Fruit fly (Drosophila melanogaster) whole organism, prepupa: Measurements from ENCODE around the gene Uch.
A peak's percentile ranks its signal among the peaks of the same experiment; 100 is the strongest.

Experiments
- Blimp-1 ChIP-seq: fragments of 200-800 bp; sonication (Bioruptor generic); optimal IDR thresholded peaks from 3 replicates; lab custom pipeline; 2017; ENCODE audit warnings: missing biosample characterization, missing genetic modification characterization, mild to moderate bottlenecking, moderate library complexity, missing genetic modification reagents
- CG10631 ChIP-seq: fragments of 200-800 bp; sonication (Bioruptor generic); optimal IDR thresholded peaks from 2 replicates; lab custom pipeline; 2016; ENCODE audit warnings: missing biosample characterization, missing genetic modification characterization
- CG11294 ChIP-seq: fragments of 200-800 bp; sonication (Bioruptor generic); IDR thresholded peaks from 2 replicates; pipeline ENCODE4 v1.3.6; 2022; ENCODE audit warnings: missing biosample characterization, missing genetic modification characterization
- CG11762 ChIP-seq: fragments of 200-800 bp; sonication (Bioruptor generic); optimal IDR thresholded peaks from 3 replicates; lab custom pipeline; 2016; ENCODE audit warnings: missing biosample characterization, missing genetic modification characterization; ENCODE audit not compliant: insufficient read depth
- CG15336 ChIP-seq: fragments of 200-800 bp; sonication (Bioruptor generic); IDR thresholded peaks from 2 replicates; pipeline ENCODE4 v1.3.6; 2022; ENCODE audit warnings: missing biosample characterization, missing genetic modification characterization
- CG3032 ChIP-seq: fragments of 200-800 bp; optimal IDR thresholded peaks from 2 replicates; lab custom pipeline; 2019; ENCODE audit warnings: missing biosample characterization, mild to moderate bottlenecking, missing genetic modification characterization, moderate library complexity
- CG32006 ChIP-seq: fragments of 200-800 bp; sonication (Bioruptor generic); optimal IDR thresholded peaks from 3 replicates; lab custom pipeline; 2017; ENCODE audit warnings: missing biosample characterization, mild to moderate bottlenecking, missing genetic modification characterization
- CG6163 ChIP-seq: fragments of 200-800 bp; sonication (Bioruptor generic); IDR thresholded peaks from 3 replicates; pipeline ENCODE4 v1.3.6; 2022; ENCODE audit warnings: missing biosample characterization, missing genetic modification characterization
- CG6792 ChIP-seq: fragments of 200-800 bp; sonication (Bioruptor generic); optimal IDR thresholded peaks from 3 replicates; lab custom pipeline; 2016; ENCODE audit warnings: missing biosample characterization, missing genetic modification characterization
- CG6808 ChIP-seq: fragments of 200-800 bp; sonication (Bioruptor generic); optimal IDR thresholded peaks from 3 replicates; lab custom pipeline; 2017; ENCODE audit warnings: missing biosample characterization, missing genetic modification characterization, mild to moderate bottlenecking, moderate library complexity, missing genetic modification reagents
- CG6854 ChIP-seq: fragments of 200-800 bp; sonication (Bioruptor generic); optimal IDR thresholded peaks from 2 replicates; lab custom pipeline; 2017; ENCODE audit warnings: missing biosample characterization, mild to moderate bottlenecking, missing genetic modification characterization
- CG7368 ChIP-seq: fragments of 200-800 bp; sonication (Bioruptor generic); optimal IDR thresholded peaks from 3 replicates; lab custom pipeline; 2016; ENCODE audit warnings: missing biosample characterization, missing genetic modification characterization
- CG8119 ChIP-seq: fragments of 200-800 bp; sonication (Bioruptor generic); IDR thresholded peaks from 3 replicates; pipeline ENCODE4 v1.3.6; 2022; ENCODE audit warnings: missing biosample characterization, missing genetic modification characterization
- CG8319 ChIP-seq: fragments of 200-800 bp; sonication (Bioruptor generic); optimal IDR thresholded peaks from 3 replicates; lab custom pipeline; 2016; ENCODE audit warnings: missing biosample characterization, missing genetic modification characterization
- CG8632 ChIP-seq: fragments of 200-800 bp; sonication (Bioruptor generic); optimal IDR thresholded peaks from 3 replicates; lab custom pipeline; 2016; ENCODE audit warnings: missing biosample characterization, missing genetic modification characterization
- Eip75B ChIP-seq: fragments of 200-800 bp; sonication (Bioruptor generic); optimal IDR thresholded peaks from 3 replicates; lab custom pipeline; 2016; ENCODE audit warnings: missing biosample characterization, missing genetic modification characterization
- Eip78C ChIP-seq: fragments of 200-800 bp; sonication (Bioruptor generic); peaks from one replicate; lab custom pipeline; 2016; ENCODE audit warnings: missing biosample characterization, missing genetic modification characterization
- Eip93F ChIP-seq: fragments of 200-800 bp; sonication (Bioruptor generic); optimal IDR thresholded peaks from 2 replicates; lab custom pipeline; 2016; ENCODE audit warnings: missing biosample characterization, mild to moderate bottlenecking, missing genetic modification characterization
- Ets96B ChIP-seq: fragments of 200-800 bp; optimal IDR thresholded peaks from 2 replicates; lab custom pipeline; 2019; ENCODE audit warnings: missing biosample characterization, mild to moderate bottlenecking, missing genetic modification characterization, moderate library complexity
- Gug ChIP-seq: fragments of 200-800 bp; sonication (Bioruptor generic); IDR thresholded peaks from 2 replicates; pipeline ENCODE4 v1.3.6; 2022; ENCODE audit warnings: missing biosample characterization, missing genetic modification characterization
- Hr38 ChIP-seq: sonication (Bioruptor generic); optimal IDR thresholded peaks from 2 replicates; lab custom pipeline; 2016; ENCODE audit warnings: missing biosample characterization, missing genetic modification characterization
- Hr39 ChIP-seq: fragments of 200-800 bp; sonication (Bioruptor generic); optimal IDR thresholded peaks from 2 replicates; lab custom pipeline; 2016; ENCODE audit warnings: missing biosample characterization, missing genetic modification characterization
- Hr4 ChIP-seq: fragments of 200-800 bp; sonication (Bioruptor generic); optimal IDR thresholded peaks from 3 replicates; lab custom pipeline; 2016; ENCODE audit warnings: missing biosample characterization, missing genetic modification characterization
- Lpt ChIP-seq: fragments of 200-800 bp; sonication (Bioruptor generic); optimal IDR thresholded peaks from 3 replicates; lab custom pipeline; 2016; ENCODE audit warnings: missing biosample characterization, missing genetic modification characterization
- OdsH ChIP-seq: fragments of 200-800 bp; sonication (Bioruptor generic); optimal IDR thresholded peaks from 3 replicates; lab custom pipeline; 2016; ENCODE audit warnings: missing biosample characterization, missing genetic modification characterization
- Sox14 ChIP-seq: fragments of 200-800 bp; sonication (Bioruptor generic); optimal IDR thresholded peaks from 3 replicates; lab custom pipeline; 2016; ENCODE audit warnings: missing biosample characterization, missing genetic modification characterization
- Sox15 ChIP-seq: fragments of 200-800 bp; sonication (Bioruptor generic); optimal IDR thresholded peaks from 3 replicates; lab custom pipeline; 2016; ENCODE audit warnings: missing biosample characterization, missing genetic modification characterization
- achi ChIP-seq: fragments of 200-800 bp; sonication (Bioruptor generic); optimal IDR thresholded peaks from 3 replicates; lab custom pipeline; 2016; ENCODE audit warnings: missing biosample characterization, missing genetic modification characterization
- acj6 ChIP-seq: fragments of 200-800 bp; sonication (Bioruptor generic); optimal IDR thresholded peaks from 3 replicates; lab custom pipeline; 2016; ENCODE audit warnings: missing biosample characterization, missing genetic modification characterization
- cyc ChIP-seq: fragments of 200-800 bp; sonication (Bioruptor generic); optimal IDR thresholded peaks from 3 replicates; lab custom pipeline; 2016; ENCODE audit warnings: missing biosample characterization, missing genetic modification characterization
- dsx ChIP-seq: fragments of 200-800 bp; optimal IDR thresholded peaks from 3 replicates; lab custom pipeline; 2019; ENCODE audit warnings: missing biosample characterization, mild to moderate bottlenecking, missing genetic modification characterization, moderate library complexity; ENCODE audit not compliant: poor library complexity, severe bottlenecking
- eg ChIP-seq: fragments of 200-800 bp; sonication (Bioruptor generic); IDR thresholded peaks from 3 replicates; pipeline ENCODE4 v1.3.6; 2022; ENCODE audit warnings: missing biosample characterization, missing genetic modification characterization
- fd59A ChIP-seq: fragments of 200-800 bp; sonication (Bioruptor generic); optimal IDR thresholded peaks from 2 replicates; lab custom pipeline; 2017; ENCODE audit warnings: missing biosample characterization, mild to moderate bottlenecking, missing genetic modification characterization, missing genetic modification reagents
- fd85E ChIP-seq: fragments of 200-800 bp; sonication (Bioruptor generic); optimal IDR thresholded peaks from 3 replicates; lab custom pipeline; 2016; ENCODE audit warnings: missing biosample characterization, missing genetic modification characterization
- fkh ChIP-seq: fragments of 200-800 bp; sonication (Bioruptor generic); optimal IDR thresholded peaks from 3 replicates; lab custom pipeline; 2017; ENCODE audit warnings: missing biosample characterization, mild to moderate bottlenecking, missing genetic modification characterization, moderate library complexity
- pdm3 ChIP-seq: fragments of 200-800 bp; sonication (Bioruptor generic); optimal IDR thresholded peaks from 3 replicates; lab custom pipeline; 2016; ENCODE audit warnings: missing biosample characterization, missing genetic modification characterization
- ss ChIP-seq, 2 experiments: fragments of 200-800 bp; sonication (Bioruptor generic); optimal IDR thresholded peaks; 2 replicates in 1 of 2; 3 replicates in 1 of 2; lab custom pipeline; 2017 to 2018; ENCODE audit warnings: mild to moderate bottlenecking in 2 of 2, missing biosample characterization in 2 of 2, missing genetic modification characterization in 2 of 2, moderate library complexity in 1 of 2
- svp ChIP-seq: fragments of 200-800 bp; sonication (Bioruptor generic); peaks from one replicate; lab custom pipeline; 2016; ENCODE audit warnings: missing biosample characterization, missing genetic modification characterization
- topi ChIP-seq: fragments of 200-800 bp; sonication (Bioruptor generic); optimal IDR thresholded peaks from 3 replicates; lab custom pipeline; 2016; ENCODE audit warnings: missing biosample characterization, missing genetic modification characterization
- vri ChIP-seq: fragments of 200-800 bp; sonication (Bioruptor generic); optimal IDR thresholded peaks from 3 replicates; lab custom pipeline; 2016; ENCODE audit warnings: missing biosample characterization, mild to moderate bottlenecking, missing genetic modification characterization

The Uch gene

dm6 chr2L:2172460-2173121 lies 41.4 kb downstream of the Uch start:
- TF ChIP-seq pdm3 (GFP tag; lab: Kevin White, UChicago) (no peak), svp (peak; percentile 60), CG6163 (GFP tag; lab: Robert Waterston, UW) (0 out of 3 replicates have a peak, but pooled peaks have one; percentile 38), acj6 (peak; percentile 25), CG32006 (GFP tag; lab: Kevin White, UChicago) (peak; percentile 6), Hr38 (no peak), CG10631 (GFP tag; lab: Kevin White, UChicago) (no peak), CG11294 (GFP tag; lab: Robert Waterston, UW) (no peak), Eip78C (GFP tag; lab: Kevin White, UChicago) (peak; percentile 63)

dm6 chr2L:2171366-2172078 lies 42.5 kb downstream of the Uch start:
- TF ChIP-seq Ets96B (tag; lab: Kevin White, UChicago) (no peak), vri (GFP tag; lab: Kevin White, UChicago) (peak; percentile 58), CG10631 (GFP tag; lab: Kevin White, UChicago) (no peak), CG6792 (GFP tag; lab: Kevin White, UChicago) (no peak), fkh (GFP tag; lab: Kevin White, UChicago) (peak; percentile 68), Sox15 (GFP tag; lab: Kevin White, UChicago) (no peak), cyc (no peak), Eip93F (no peak), fd59A (GFP tag; lab: Kevin White, UChicago) (no peak), Lpt (GFP tag; lab: Kevin White, UChicago) (no peak), pdm3 (GFP tag; lab: Kevin White, UChicago) (no peak), eg (no peak), Eip78C (GFP tag; lab: Kevin White, UChicago) (peak; percentile 28), CG11294 (GFP tag; lab: Robert Waterston, UW) (no peak), Sox14 (no peak), CG11762 (no peak), Eip75B (GFP tag; lab: Kevin White, UChicago) (no peak), fd85E (GFP tag; lab: Kevin White, UChicago) (no peak), CG8632 (GFP tag; lab: Kevin White, UChicago) (no peak), Hr4 (GFP tag; lab: Kevin White, UChicago) (no peak), CG6854 (GFP tag; lab: Kevin White, UChicago) (peak; percentile 26), CG8119 (GFP tag; lab: Robert Waterston, UW) (no peak)

dm6 chr2L:2168894-2169456 lies 45.0 kb downstream of the Uch start:
- no peak for TF ChIP-seq achi (GFP tag; lab: Kevin White, UChicago)
- peak; percentile 4 for TF ChIP-seq Lpt (GFP tag; lab: Kevin White, UChicago)
- no peak for TF ChIP-seq CG8632 (GFP tag; lab: Kevin White, UChicago)
- TF ChIP-seq topi (GFP tag; lab: Kevin White, UChicago) = no peak
- TF ChIP-seq Hr4 (GFP tag; lab: Kevin White, UChicago) = no peak
- no peak for TF ChIP-seq Sox15 (GFP tag; lab: Kevin White, UChicago)
- TF ChIP-seq pdm3 (GFP tag; lab: Kevin White, UChicago) = no peak
- TF ChIP-seq Eip78C (GFP tag; lab: Kevin White, UChicago) = peak; percentile 29
- peak in 1 of 2 experiments; percentile 32 for TF ChIP-seq ss (GFP tag; optimal IDR thresholded peaks at IDR 0.05; lab: Kevin White, UChicago)
- no peak for TF ChIP-seq dsx (GFP tag; lab: Kevin White, UChicago)
- TF ChIP-seq Gug (GFP tag; lab: Robert Waterston, UW) = no peak
- TF ChIP-seq Hr39 (GFP tag; lab: Kevin White, UChicago) = no peak
- no peak for TF ChIP-seq fd59A (GFP tag; lab: Kevin White, UChicago)
- no peak for TF ChIP-seq CG11294 (GFP tag; lab: Robert Waterston, UW)
- no peak for TF ChIP-seq OdsH
- no peak for TF ChIP-seq CG8319 (GFP tag; lab: Kevin White, UChicago)
- TF ChIP-seq CG32006 (GFP tag; lab: Kevin White, UChicago) = no peak
- TF ChIP-seq CG3032 (tag; lab: Kevin White, UChicago) = no peak
- no peak for TF ChIP-seq fd85E (GFP tag; lab: Kevin White, UChicago)
- TF ChIP-seq CG10631 (GFP tag; lab: Kevin White, UChicago) = no peak
- no peak for TF ChIP-seq fkh (GFP tag; lab: Kevin White, UChicago)
- no peak for TF ChIP-seq eg
- TF ChIP-seq svp = peak; percentile 43
- TF ChIP-seq CG11762 = no peak
- TF ChIP-seq Eip75B (GFP tag; lab: Kevin White, UChicago) = no peak
- 0 out of 3 replicates have a peak, but pooled peaks have one; percentile 5 for TF ChIP-seq CG6163 (GFP tag; lab: Robert Waterston, UW)
- no peak for TF ChIP-seq CG6808 (GFP tag; lab: Kevin White, UChicago)
- no peak for TF ChIP-seq CG15336 (GFP tag; lab: Robert Waterston, UW)
- TF ChIP-seq CG6854 (GFP tag; lab: Kevin White, UChicago) = no peak
- TF ChIP-seq vri (GFP tag; lab: Kevin White, UChicago) = no peak
- no peak for TF ChIP-seq Blimp-1 (GFP tag; lab: Kevin White, UChicago)
- no peak for TF ChIP-seq CG7368 (GFP tag; lab: Kevin White, UChicago)
